Worm (Caenorhabditis elegans): Measurements from ENCODE around the gene msrp-3.

DNA sequence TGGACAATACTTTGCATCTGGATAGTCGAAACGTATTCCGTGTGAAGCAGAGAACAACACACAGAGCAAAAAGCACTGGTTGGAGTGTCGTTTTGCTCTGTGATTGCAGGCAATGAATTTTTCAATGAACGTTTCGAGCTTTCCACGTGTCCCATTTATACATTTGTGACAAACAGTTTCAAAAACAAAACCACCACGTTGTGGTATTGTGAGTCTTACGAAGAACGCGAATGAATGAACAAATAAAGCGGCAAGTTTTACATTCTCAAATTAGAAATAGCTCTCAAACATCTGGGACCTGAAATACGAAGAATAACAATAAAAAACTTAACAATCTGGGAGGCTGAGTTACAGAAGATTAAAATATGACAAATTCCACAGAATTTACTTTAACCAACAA is 22.8 kb downstream of the msrp-3 start, which contains the start of gene F46F5.1:
- no peak for TF ChIP-seq ceh-6 (GFP tag; optimal IDR thresholded peaks at IDR 0.05)
- TF ChIP-seq C38D4.7 (GFP tag; optimal IDR thresholded peaks at IDR 0.05): no peak
